Fruit fly (Drosophila melanogaster): Measurements from ENCODE around the gene oc.

Gene oc

DNA sequence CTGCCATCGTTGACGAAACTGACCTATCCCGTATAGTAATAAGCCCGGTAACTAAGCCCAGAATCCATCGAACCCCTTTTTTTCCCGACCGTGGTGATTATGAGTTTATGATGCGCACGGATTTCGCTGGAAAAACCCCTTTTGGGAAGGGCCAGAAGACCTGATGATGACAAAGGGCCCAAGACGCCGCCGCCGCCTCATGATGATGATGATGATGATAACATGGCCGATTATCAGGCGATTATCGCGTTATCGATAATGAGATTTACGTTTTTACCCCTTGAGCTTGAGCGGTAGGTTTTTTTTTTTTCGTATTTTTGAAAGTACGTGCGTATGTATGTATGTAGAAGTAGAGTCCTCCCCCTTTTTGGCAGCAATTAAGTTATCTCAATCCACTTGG, 4.7 kb upstream of the oc start:
- peak; percentile 66 for TF ChIP-seq pros (GFP tag; optimal IDR thresholded peaks at IDR 0.05)
- no peak for TF ChIP-seq Drgx (GFP tag; IDR thresholded peaks at IDR 0.05)
- TF ChIP-seq grn (GFP tag; optimal IDR thresholded peaks at IDR 0.05): peak; percentile 68
- no peak for TF ChIP-seq sisA (GFP tag; IDR thresholded peaks at IDR 0.05)
- TF ChIP-seq zen (tag; optimal IDR thresholded peaks at IDR 0.05): peak; percentile 35
- peak; percentile 90 for TF ChIP-seq oc (tag; optimal IDR thresholded peaks at IDR 0.05)
- peak; percentile 66 for TF ChIP-seq cad (GFP tag; optimal IDR thresholded peaks at IDR 0.05)
- TF ChIP-seq Aef1 (GFP tag; IDR thresholded peaks at IDR 0.05): no peak
- no peak for TF ChIP-seq tna (GFP tag; IDR thresholded peaks at IDR 0.05; ENCODE audit: partially characterized antibody)
- no peak for TF ChIP-seq Fer1 (GFP tag; optimal IDR thresholded peaks at IDR 0.05)
- no peak for TF ChIP-seq ara (GFP tag; IDR thresholded peaks at IDR 0.05)

- peak; percentile 45 for TF ChIP-seq zf30C (GFP tag; optimal IDR thresholded peaks at IDR 0.05)
- no peak for TF ChIP-seq CG4820 (GFP tag; optimal IDR thresholded peaks at IDR 0.05)
- TF ChIP-seq cad (GFP tag; optimal IDR thresholded peaks at IDR 0.05): peak; percentile 89
- TF ChIP-seq Elba2 (GFP tag; optimal IDR thresholded peaks at IDR 0.05): peak; percentile 26
- peak; percentile 58 for TF ChIP-seq CG7271 (tag; optimal IDR thresholded peaks at IDR 0.05)
- peak; percentile 59 for TF ChIP-seq zen (tag; optimal IDR thresholded peaks at IDR 0.05)
- TF ChIP-seq eve (GFP tag; optimal IDR thresholded peaks at IDR 0.05): peak in 1 of 2 experiments; percentile 32
- no peak for TF ChIP-seq dysf (GFP tag; IDR thresholded peaks at IDR 0.05)
- TF ChIP-seq Lim3 (GFP tag; IDR thresholded peaks at IDR 0.05): no peak
- peak; percentile 86 for TF ChIP-seq CG15479 (GFP tag; optimal IDR thresholded peaks at IDR 0.05)
These were observed 3.6 kb upstream of the oc start for dm6 chrX:8653955-8654589.

- peak; percentile 23 to 36 for TF ChIP-seq Trl (optimal IDR thresholded peaks at IDR 0.05)
- no peak for TF ChIP-seq Trl (GFP tag; optimal IDR thresholded peaks at IDR 0.05)
- TF ChIP-seq CG12769 (tag; optimal IDR thresholded peaks at IDR 0.05): no peak
- peak; percentile 95 for TF ChIP-seq oc (tag; optimal IDR thresholded peaks at IDR 0.05)
- TF ChIP-seq CG11093 (GFP tag; IDR thresholded peaks at IDR 0.05): no peak
- peak; percentile 79 for TF ChIP-seq cg (GFP tag; optimal IDR thresholded peaks at IDR 0.05)
- TF ChIP-seq Nf-YB (GFP tag; optimal IDR thresholded peaks at IDR 0.05): peak; percentile 90
- TF ChIP-seq CG10321 (GFP tag; IDR thresholded peaks at IDR 0.05): 0 out of 2 replicates have a peak, but pooled peaks have one; percentile 22
- TF ChIP-seq Vsx1 (GFP tag; optimal IDR thresholded peaks at IDR 0.05): no peak
- TF ChIP-seq sqz (GFP tag; optimal IDR thresholded peaks at IDR 0.05): peak; percentile 32
- no peak for TF ChIP-seq CG3163 (GFP tag; optimal IDR thresholded peaks at IDR 0.05)
- TF ChIP-seq seq (GFP tag; IDR thresholded peaks at IDR 0.05): peak; percentile 83
- peak; percentile 40 for TF ChIP-seq CG1832 (GFP tag; optimal IDR thresholded peaks at IDR 0.05)
- peak; percentile 39 for TF ChIP-seq pros (GFP tag; optimal IDR thresholded peaks at IDR 0.05)
- TF ChIP-seq Nf-YC (tag; optimal IDR thresholded peaks at IDR 0.05): peak; percentile 91
These were observed 9.8 kb downstream of the oc start for dm6 chrX:8640636-8641216.

- peak; percentile 45 for TF ChIP-seq kni (GFP tag; optimal IDR thresholded peaks at IDR 0.05)
- no peak for TF ChIP-seq nom (GFP tag; optimal IDR thresholded peaks at IDR 0.05)
- TF ChIP-seq cad (GFP tag; optimal IDR thresholded peaks at IDR 0.05): peak; percentile 52
- TF ChIP-seq grn (GFP tag; optimal IDR thresholded peaks at IDR 0.05): peak; percentile 51
- peak; percentile 93 for TF ChIP-seq Nf-YB (GFP tag; optimal IDR thresholded peaks at IDR 0.05)
- TF ChIP-seq Med (GFP tag): no peak
- peak; percentile 89 for TF ChIP-seq oc (tag; optimal IDR thresholded peaks at IDR 0.05)
- peak; percentile 82 for TF ChIP-seq Nf-YC (tag; optimal IDR thresholded peaks at IDR 0.05)
- peak; percentile 14 for TF ChIP-seq CG15479 (GFP tag; optimal IDR thresholded peaks at IDR 0.05)
- TF ChIP-seq fd102C (GFP tag; optimal IDR thresholded peaks at IDR 0.05): no peak
- no peak for TF ChIP-seq CG8089 (GFP tag; optimal IDR thresholded peaks at IDR 0.05)
- TF ChIP-seq seq (GFP tag; IDR thresholded peaks at IDR 0.05): peak; percentile 33; the same call in 1 of the 2 replicates
- no peak for TF ChIP-seq Antp (GFP tag; optimal IDR thresholded peaks at IDR 0.05)
- no peak for TF ChIP-seq dimm (GFP tag; IDR thresholded peaks at IDR 0.05)
- no peak for TF ChIP-seq jing (GFP tag; optimal IDR thresholded peaks at IDR 0.05)
These were observed 13.5 kb downstream of the oc start for dm6 chrX:8637013-8637412.
